Worm (Caenorhabditis elegans) whole organism, L3 larva: ENCODE results near the gene C06A1.7.

Experiments
- ama-1 ChIP-seq: fragments of 150-350 bp; optimal IDR thresholded peaks from 2 replicates; lab custom pipeline; 2018
- eor-1 ChIP-seq, 2 experiments: fragments of 150-350 bp; optimal IDR thresholded peaks; 2 replicates each; lab custom pipeline; 2014 to 2018; ENCODE audit warnings: missing biosample characterization in 2 of 2, missing genetic modification characterization in 2 of 2
- jun-1 ChIP-seq: fragments of 150-350 bp; optimal IDR thresholded peaks from 2 replicates; lab custom pipeline; 2014; ENCODE audit warnings: missing biosample characterization, missing genetic modification reagents, missing genetic modification characterization
- nhr-11 ChIP-seq: fragments of 150-350 bp; optimal IDR thresholded peaks from 2 replicates; lab custom pipeline; 2014; ENCODE audit warnings: missing biosample characterization, missing genetic modification characterization
- nhr-23 ChIP-seq: fragments of 150-350 bp; optimal IDR thresholded peaks from 2 replicates; lab custom pipeline; 2014; ENCODE audit warnings: missing biosample characterization, missing genetic modification reagents, missing genetic modification characterization
- nhr-76 ChIP-seq: fragments of 150-350 bp; sonication (generic microtip); optimal IDR thresholded peaks from 5 replicates; lab custom pipeline; 2014; ENCODE audit warnings: missing biosample characterization, missing genetic modification characterization
- nhr-77 ChIP-seq: fragments of 150-350 bp; optimal IDR thresholded peaks from 2 replicates; lab custom pipeline; 2014; ENCODE audit warnings: missing biosample characterization, missing genetic modification characterization

- no peak for TF ChIP-seq nhr-23 (tag; lab: Kevin White, UChicago)
- no peak for TF ChIP-seq nhr-77
- no peak for TF ChIP-seq nhr-76 (tag; lab: Kevin White, UChicago)
- peak; percentile 38 for TF ChIP-seq ama-1 (lab: Kevin White, UChicago)
- TF ChIP-seq jun-1, result no peak
- TF ChIP-seq eor-1 (tag; optimal IDR thresholded peaks at IDR 0.05; lab: Kevin White, UChicago), result no peak
- no peak for TF ChIP-seq nhr-11 (tag; lab: Kevin White, UChicago)
Measured at ce11 chrII:10545213-10545612, 19.5 kb upstream of the C06A1.7 start.
